Worm (Caenorhabditis elegans) whole organism, L4 larva: ENCODE results near the gene EGAP9.4.

Experiments used
- F44E2.7 ChIP-seq: fragments of 200-800 bp; sonication (Bioruptor generic); IDR thresholded peaks from 2 replicates; pipeline ENCODE4 v2.1.2; 2022; ENCODE audit warnings: missing genetic modification characterization, missing compliant biosample characterization
- F49E8.2 ChIP-seq: sonication (generic microtip); optimal IDR thresholded peaks from 2 replicates; lab custom pipeline; 2016; ENCODE audit warnings: missing compliant biosample characterization, mild to moderate bottlenecking, missing genetic modification characterization, borderline replicate concordance
- T20F7.1 ChIP-seq: fragments of 200-800 bp; sonication (Bioruptor generic); optimal IDR thresholded peaks from 2 replicates; lab custom pipeline; 2018; ENCODE audit warnings: mild to moderate bottlenecking, missing genetic modification characterization, missing compliant biosample characterization
- ceh-20 ChIP-seq: fragments of 200-800 bp; sonication (Bioruptor generic); IDR thresholded peaks from 2 replicates; pipeline ENCODE4 v1.3.6; 2022; ENCODE audit warnings: missing genetic modification reagents, missing genetic modification characterization, missing compliant biosample characterization
- ces-1 ChIP-seq: fragments of 150-350 bp; sonication (generic microtip); optimal IDR thresholded peaks from 4 replicates; lab custom pipeline; 2014; ENCODE audit warnings: missing biosample characterization, missing genetic modification reagents, missing genetic modification characterization
- cey-2 ChIP-seq: sonication (generic microtip); optimal IDR thresholded peaks from 3 replicates; lab custom pipeline; 2017; ENCODE audit warnings: missing genetic modification characterization, mild to moderate bottlenecking, missing compliant biosample characterization, antibody characterized with exemption, borderline replicate concordance; ENCODE audit not compliant: insufficient read depth
- ctbp-1 ChIP-seq: fragments of 200-800 bp; sonication (Bioruptor generic); IDR thresholded peaks from 2 replicates; pipeline ENCODE4 v1.3.6; 2022; ENCODE audit warnings: missing genetic modification reagents, missing genetic modification characterization, missing compliant biosample characterization
- daf-19 ChIP-seq: fragments of 200-800 bp; sonication (Bioruptor generic); conservative IDR thresholded peaks from 2 replicates; pipeline ENCODE4 v1.3.6; 2022; ENCODE audit warnings: missing genetic modification characterization, missing compliant biosample characterization
- dmd-6 ChIP-seq: fragments of 200-800 bp; sonication (Bioruptor generic); IDR thresholded peaks from 2 replicates; pipeline ENCODE4 v1.3.6; 2022; ENCODE audit warnings: missing genetic modification reagents, missing genetic modification characterization, missing compliant biosample characterization
- dmd-9 ChIP-seq: fragments of 200-800 bp; sonication (Bioruptor generic); IDR thresholded peaks from 2 replicates; pipeline ENCODE4 v1.3.6; 2022; ENCODE audit warnings: missing genetic modification reagents, missing genetic modification characterization, missing compliant biosample characterization
- dpl-1 ChIP-seq: fragments of 150-350 bp; optimal IDR thresholded peaks from 2 replicates; lab custom pipeline; 2014; ENCODE audit warnings: missing biosample characterization, missing genetic modification reagents, missing genetic modification characterization
- dve-1 ChIP-seq: sonication (generic microtip); optimal IDR thresholded peaks from 2 replicates; lab custom pipeline; 2017; ENCODE audit warnings: antibody characterized with exemption, mild to moderate bottlenecking, missing genetic modification characterization, missing compliant biosample characterization; ENCODE audit not compliant: insufficient read depth
- hlh-11 ChIP-seq: fragments of 200-800 bp; sonication (Bioruptor generic); optimal IDR thresholded peaks from 2 replicates; lab custom pipeline; 2018; ENCODE audit warnings: mild to moderate bottlenecking, missing genetic modification characterization, missing compliant biosample characterization
- hlh-30 ChIP-seq: sonication (generic microtip); optimal IDR thresholded peaks from 2 replicates; lab custom pipeline; 2017; ENCODE audit warnings: antibody characterized with exemption, mild to moderate bottlenecking, missing genetic modification characterization, missing compliant biosample characterization; ENCODE audit not compliant: insufficient read depth
- hmg-1.1 ChIP-seq: fragments of 200-800 bp; sonication (Bioruptor generic); IDR thresholded peaks from 2 replicates; pipeline ENCODE4 v1.3.6; 2022; ENCODE audit warnings: missing genetic modification reagents, missing genetic modification characterization, missing compliant biosample characterization
- lim-7 ChIP-seq: fragments of 200-800 bp; sonication (Bioruptor generic); IDR thresholded peaks from 2 replicates; pipeline ENCODE4 v1.3.6; 2022; ENCODE audit warnings: missing genetic modification characterization, missing compliant biosample characterization
- lin-1 ChIP-seq: fragments of 200-800 bp; sonication (Bioruptor generic); IDR thresholded peaks from 2 replicates; pipeline ENCODE4 v1.3.6; 2022; ENCODE audit warnings: missing genetic modification reagents, missing genetic modification characterization, missing compliant biosample characterization
- lin-13 ChIP-seq: fragments of 150-350 bp; optimal IDR thresholded peaks from 2 replicates; lab custom pipeline; 2014; ENCODE audit warnings: missing biosample characterization, missing genetic modification reagents, missing genetic modification characterization
- lin-38 ChIP-seq: fragments of 200-800 bp; sonication (Bioruptor generic); IDR thresholded peaks from 2 replicates; pipeline ENCODE4 v1.3.6; 2022; ENCODE audit warnings: missing genetic modification reagents, missing genetic modification characterization, missing compliant biosample characterization
- lin-39 ChIP-seq: fragments of 150-350 bp; optimal IDR thresholded peaks from 2 replicates; lab custom pipeline; 2014; ENCODE audit warnings: missing biosample characterization, missing genetic modification reagents, missing genetic modification characterization
- lir-3 ChIP-seq: sonication (generic microtip); optimal IDR thresholded peaks from 2 replicates; lab custom pipeline; 2016; ENCODE audit warnings: mild to moderate bottlenecking, missing genetic modification characterization, missing compliant biosample characterization
- lsy-2 ChIP-seq, 2 experiments: fragments of 150-350 bp in 1 of 2; sonication (generic microtip) in 1 of 2; optimal IDR thresholded peaks; 2 replicates each; lab custom pipeline; 2014 to 2017; ENCODE audit warnings: missing biosample characterization in 2 of 2, missing genetic modification characterization in 2 of 2
- madf-5 ChIP-seq, 2 experiments: fragments of 200-800 bp; sonication (Bioruptor generic); IDR thresholded peaks; 2 replicates each; pipeline ENCODE4 v1.3.6; 2022; ENCODE audit warnings: missing compliant biosample characterization in 2 of 2, missing genetic modification characterization in 2 of 2
- madf-9 ChIP-seq: fragments of 200-800 bp; sonication (Bioruptor generic); conservative IDR thresholded peaks from 2 replicates; pipeline ENCODE4 v1.3.6; 2022; ENCODE audit warnings: missing genetic modification reagents, missing genetic modification characterization, missing compliant biosample characterization
- mep-1 ChIP-seq: fragments of 150-350 bp; sonication (generic microtip); optimal IDR thresholded peaks from 3 replicates; lab custom pipeline; 2014; ENCODE audit warnings: missing biosample characterization, missing genetic modification characterization
- mes-2 ChIP-seq: sonication (generic microtip); optimal IDR thresholded peaks from 2 replicates; lab custom pipeline; 2016; ENCODE audit warnings: missing genotype, mild to moderate bottlenecking, missing genetic modification characterization, missing compliant biosample characterization; ENCODE audit not compliant: poor library complexity, severe bottlenecking
- mxl-2 ChIP-seq: fragments of 200-800 bp; sonication (Bioruptor generic); conservative IDR thresholded peaks from 2 replicates; pipeline ENCODE4 v1.3.6; 2022; ENCODE audit warnings: missing genetic modification reagents, missing genetic modification characterization, missing compliant biosample characterization
- mxl-3 ChIP-seq: fragments of 200-800 bp; sonication (Bioruptor generic); optimal IDR thresholded peaks from 2 replicates; lab custom pipeline; 2018; ENCODE audit warnings: mild to moderate bottlenecking, missing genetic modification characterization, missing compliant biosample characterization
- nhr-11 ChIP-seq: fragments of 150-350 bp; optimal IDR thresholded peaks from 2 replicates; lab custom pipeline; 2014; ENCODE audit warnings: missing biosample characterization, missing genetic modification characterization
- nhr-28 ChIP-seq: fragments of 150-350 bp; optimal IDR thresholded peaks from 2 replicates; lab custom pipeline; 2014; ENCODE audit warnings: missing biosample characterization, missing genetic modification characterization
- nhr-42 ChIP-seq: fragments of 200-800 bp; sonication (Bioruptor generic); IDR thresholded peaks from 2 replicates; pipeline ENCODE4 v1.3.6; 2022; ENCODE audit warnings: missing genetic modification characterization, missing compliant biosample characterization
- nhr-77 ChIP-seq: fragments of 150-350 bp; optimal IDR thresholded peaks from 2 replicates; lab custom pipeline; 2014; ENCODE audit warnings: missing biosample characterization, missing genetic modification characterization
- pqm-1 ChIP-seq: sonication (generic microtip); optimal IDR thresholded peaks from 2 replicates; lab custom pipeline; 2017; ENCODE audit warnings: missing biosample characterization, missing genetic modification characterization
- rbr-2 ChIP-seq: sonication (generic microtip); optimal IDR thresholded peaks from 2 replicates; lab custom pipeline; 2016; ENCODE audit warnings: missing genotype, missing genetic modification characterization, missing compliant biosample characterization
- saeg-2 ChIP-seq: fragments of 200-800 bp; sonication (Bioruptor generic); IDR thresholded peaks from 2 replicates; pipeline ENCODE4 v1.3.6; 2022; ENCODE audit warnings: missing genetic modification reagents, missing genetic modification characterization, missing compliant biosample characterization
- snpc-1.2 ChIP-seq: fragments of 200-800 bp; sonication (Bioruptor generic); IDR thresholded peaks from 2 replicates; pipeline ENCODE4 v1.3.6; 2022; ENCODE audit warnings: missing genetic modification reagents, missing genetic modification characterization, missing compliant biosample characterization
- spr-1 ChIP-seq: sonication (generic microtip); optimal IDR thresholded peaks from 2 replicates; lab custom pipeline; 2016; ENCODE audit warnings: mild to moderate bottlenecking, missing genetic modification characterization, missing compliant biosample characterization
- tag-97 ChIP-seq: fragments of 200-800 bp; sonication (Bioruptor generic); IDR thresholded peaks from 2 replicates; pipeline ENCODE4 v1.3.6; 2022; ENCODE audit warnings: missing genetic modification characterization, missing compliant biosample characterization
- unc-130 ChIP-seq: sonication (generic microtip); optimal IDR thresholded peaks from 2 replicates; lab custom pipeline; 2016; ENCODE audit warnings: missing genetic modification reagents, missing genetic modification characterization, missing compliant biosample characterization
- zfp-2 ChIP-seq: sonication (generic microtip); optimal IDR thresholded peaks from 2 replicates; lab custom pipeline; 2016; ENCODE audit warnings: mild to moderate bottlenecking, missing genetic modification characterization, missing compliant biosample characterization
- zfp-3 ChIP-seq: fragments of 200-800 bp; sonication (Bioruptor generic); conservative IDR thresholded peaks from 2 replicates; pipeline ENCODE4 v1.3.6; 2022; ENCODE audit warnings: missing genetic modification reagents, missing genetic modification characterization, missing compliant biosample characterization

The EGAP9.4 gene

DNA sequence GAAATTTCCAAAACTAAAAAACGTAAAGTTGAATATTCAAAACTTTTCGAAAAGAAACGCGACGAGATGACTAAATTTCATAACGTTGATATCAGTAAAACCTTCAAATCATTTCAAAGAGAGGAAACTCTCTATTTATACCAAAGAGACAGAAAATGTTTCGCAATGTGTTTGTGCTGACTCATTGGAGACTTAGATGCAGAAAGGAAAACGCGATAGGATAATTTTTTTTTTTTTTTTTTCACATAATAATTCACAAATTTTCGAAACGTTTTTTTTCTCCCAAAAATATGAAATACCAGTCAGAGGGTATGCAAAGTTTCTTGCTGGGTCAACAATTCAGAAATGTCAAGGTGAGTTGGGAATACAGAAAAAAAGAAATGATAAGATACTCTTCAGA, 29.5 kb downstream of the EGAP9.4 start (continued):
- TF ChIP-seq dpl-1 (GFP tag; lab: Kevin White, UChicago): peak; percentile 11
- TF ChIP-seq spr-1: no peak
- TF ChIP-seq tag-97 (GFP tag; lab: Robert Waterston, UW): no peak
- peak; percentile 47 for TF ChIP-seq dve-1 (tag; lab: Kevin White, UChicago)
- 0 out of 2 replicates have a peak, but pooled peaks have one; percentile 41 for TF ChIP-seq snpc-1.2 (GFP tag; lab: Robert Waterston, UW)
- TF ChIP-seq hlh-11 (tag; lab: Kevin White, UChicago): peak; percentile 31
- TF ChIP-seq ceh-20 (GFP tag; lab: Robert Waterston, UW): no peak
- no peak for TF ChIP-seq unc-130 (GFP tag; lab: Kevin White, UChicago)
- TF ChIP-seq lin-39 (tag; lab: Kevin White, UChicago): no peak
- TF ChIP-seq nhr-42 (GFP tag; lab: Robert Waterston, UW): no peak
- TF ChIP-seq saeg-2 (GFP tag; lab: Robert Waterston, UW): no peak
- no peak for TF ChIP-seq madf-5 (GFP tag; IDR thresholded peaks at IDR 0.05; lab: Robert Waterston, UW)
- TF ChIP-seq ctbp-1 (GFP tag; lab: Robert Waterston, UW): no peak
- no peak for TF ChIP-seq daf-19
- peak; percentile 11 for TF ChIP-seq pqm-1 (tag; lab: Kevin White, UChicago)
- no peak for TF ChIP-seq zfp-3
- TF ChIP-seq lin-1 (GFP tag; lab: Robert Waterston, UW): no peak
- no peak for TF ChIP-seq lim-7 (GFP tag; lab: Robert Waterston, UW)
- no peak for TF ChIP-seq mxl-3 (GFP tag; lab: Kevin White, UChicago)
- TF ChIP-seq rbr-2 (tag; lab: Kevin White, UChicago): no peak
- no peak for TF ChIP-seq cey-2 (tag; lab: Kevin White, UChicago)
- no peak for TF ChIP-seq madf-9 (GFP tag; lab: Robert Waterston, UW)
- TF ChIP-seq nhr-11 (tag; lab: Kevin White, UChicago): no peak
- TF ChIP-seq hlh-30 (tag; lab: Kevin White, UChicago): no peak
- no peak; the same call in 1 of the 2 replicates for TF ChIP-seq lin-38 (GFP tag; lab: Robert Waterston, UW)
- peak; percentile 24; the same call in 1 of the 2 replicates for TF ChIP-seq dmd-6 (GFP tag; lab: Robert Waterston, UW)

DNA sequence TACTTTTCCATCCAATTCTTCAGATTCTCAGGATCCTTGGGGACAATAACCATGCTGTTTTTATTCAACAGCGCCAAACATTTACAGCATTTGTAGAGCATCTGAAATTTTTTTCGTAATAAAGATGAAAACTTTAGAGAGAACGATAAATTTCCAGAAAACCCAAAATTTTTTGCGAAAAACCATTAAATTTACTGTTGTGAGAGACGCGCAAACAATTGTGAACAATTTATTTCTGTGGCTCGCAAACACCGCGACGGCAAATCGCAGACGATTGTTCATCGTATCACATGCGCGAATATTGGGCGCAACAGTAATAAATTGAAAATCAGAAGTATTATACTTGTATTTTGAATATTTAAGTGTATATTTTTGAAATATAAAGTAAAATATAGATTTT, 34.4 kb downstream of the EGAP9.4 start, which contains the start of gene gon-14:
TSS of gene gon-14 (minus strand) at position 101 of the 400 bp plus-strand sequence.
- TF ChIP-seq lin-13 (GFP tag; lab: Kevin White, UChicago): no peak
- TF ChIP-seq ctbp-1 (GFP tag; lab: Robert Waterston, UW): no peak
- no peak for TF ChIP-seq mep-1
- TF ChIP-seq dmd-9 (GFP tag; lab: Robert Waterston, UW): no peak
- TF ChIP-seq F44E2.7: no peak
- TF ChIP-seq dpl-1 (GFP tag; lab: Kevin White, UChicago): no peak
- TF ChIP-seq zfp-2 (tag; lab: Kevin White, UChicago): no peak
- TF ChIP-seq hlh-30 (tag; lab: Kevin White, UChicago): no peak
- no peak for TF ChIP-seq hmg-1.1 (GFP tag; lab: Robert Waterston, UW)
- TF ChIP-seq lir-3 (tag; lab: Kevin White, UChicago): no peak
- no peak for TF ChIP-seq mxl-2 (GFP tag; lab: Robert Waterston, UW)
- TF ChIP-seq nhr-77 (tag; lab: Kevin White, UChicago): no peak
- TF ChIP-seq ces-1 (GFP tag; lab: Kevin White, UChicago): no peak
- TF ChIP-seq unc-130 (GFP tag; lab: Kevin White, UChicago): no peak

DNA sequence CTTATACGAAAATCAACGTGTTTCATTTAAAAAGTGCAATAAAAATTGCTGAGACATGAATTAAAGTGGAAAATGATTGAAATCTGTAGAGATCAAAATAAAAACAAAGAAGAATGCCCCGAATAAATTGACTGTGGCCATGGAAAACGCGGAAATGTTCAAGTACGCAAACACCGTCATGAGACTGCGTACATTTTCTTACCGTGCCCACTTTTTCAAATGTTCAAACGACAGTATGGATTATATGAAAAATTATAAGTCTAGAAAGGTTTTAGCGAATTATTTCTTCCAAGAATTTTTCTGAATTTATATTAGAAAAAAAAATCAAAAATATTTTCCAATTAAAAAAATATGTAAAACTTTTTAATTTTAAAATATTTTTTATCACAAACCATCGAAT, 34.8 kb downstream of the EGAP9.4 start:
- TF ChIP-seq lsy-2 (tag; optimal IDR thresholded peaks at IDR 0.05; lab: Kevin White, UChicago) (peak in 1 of 2 experiments; percentile 90), T20F7.1 (GFP tag; lab: Kevin White, UChicago) (peak; percentile 2), mes-2 (peak; percentile 43), F49E8.2 (tag; lab: Kevin White, UChicago) (no peak), dpl-1 (GFP tag; lab: Kevin White, UChicago) (peak; percentile 32), nhr-28 (tag; lab: Kevin White, UChicago) (no peak), saeg-2 (GFP tag; lab: Robert Waterston, UW) (no peak), lin-38 (GFP tag; lab: Robert Waterston, UW) (peak; percentile 32; the same call in 1 of the 2 replicates)
